Worm (Caenorhabditis elegans) whole organism, late embryonic: ENCODE results near the gene vrp-1.

Experiments used
- F13H6.1 ChIP-seq: sonication (generic microtip); optimal IDR thresholded peaks from 2 replicates; lab custom pipeline; 2016; ENCODE audit warnings: missing genetic modification characterization, missing compliant biosample characterization
- T23F11.4 ChIP-seq: fragments of 200-800 bp; sonication (Bioruptor generic); optimal IDR thresholded peaks from 2 replicates; lab custom pipeline; 2018; ENCODE audit warnings: mild to moderate bottlenecking, missing genetic modification characterization, missing compliant biosample characterization
- ama-1 ChIP-seq: fragments of 150-350 bp; optimal IDR thresholded peaks from 2 replicates; lab custom pipeline; 2014
- ceh-19 ChIP-seq: fragments of 200-800 bp; sonication (Bioruptor generic); optimal IDR thresholded peaks from 2 replicates; lab custom pipeline; 2018; ENCODE audit warnings: mild to moderate bottlenecking, missing genetic modification characterization, missing compliant biosample characterization
- che-1 ChIP-seq: sonication (generic microtip); optimal IDR thresholded peaks from 2 replicates; lab custom pipeline; 2016; ENCODE audit warnings: mild to moderate bottlenecking, missing genetic modification characterization, missing compliant biosample characterization
- elt-2 ChIP-seq: sonication (generic microtip); optimal IDR thresholded peaks from 2 replicates; lab custom pipeline; 2016; ENCODE audit warnings: missing genetic modification reagents, missing genetic modification characterization, missing compliant biosample characterization
- hlh-30 ChIP-seq: sonication (generic microtip); optimal IDR thresholded peaks from 2 replicates; lab custom pipeline; 2017; ENCODE audit warnings: antibody characterized with exemption, missing genetic modification characterization, missing compliant biosample characterization; ENCODE audit not compliant: insufficient read depth
- hlh-8 ChIP-seq: sonication (generic microtip); optimal IDR thresholded peaks from 2 replicates; lab custom pipeline; 2016; ENCODE audit warnings: missing genotype, missing genetic modification characterization, missing compliant biosample characterization
- lin-11 ChIP-seq: fragments of 200-800 bp; sonication (Bioruptor generic); optimal IDR thresholded peaks from 2 replicates; lab custom pipeline; 2018; ENCODE audit warnings: mild to moderate bottlenecking, missing genetic modification characterization, missing compliant biosample characterization
- madf-2 ChIP-seq: sonication (generic microtip); optimal IDR thresholded peaks from 2 replicates; lab custom pipeline; 2017; ENCODE audit warnings: missing genetic modification characterization, missing compliant biosample characterization
- mec-3 ChIP-seq: sonication (generic microtip); optimal IDR thresholded peaks from 2 replicates; lab custom pipeline; 2016; ENCODE audit warnings: borderline replicate concordance, missing genetic modification characterization, missing compliant biosample characterization
- npax-4 ChIP-seq: sonication (generic microtip); optimal IDR thresholded peaks from 2 replicates; lab custom pipeline; 2016; ENCODE audit warnings: missing genetic modification characterization, missing compliant biosample characterization
- tbx-2 ChIP-seq: sonication (generic microtip); optimal IDR thresholded peaks from 2 replicates; lab custom pipeline; 2016; ENCODE audit warnings: missing genetic modification characterization, missing compliant biosample characterization
- zip-5 ChIP-seq: sonication (generic microtip); optimal IDR thresholded peaks from 2 replicates; lab custom pipeline; 2016; ENCODE audit warnings: missing genetic modification characterization, missing compliant biosample characterization

DNA sequence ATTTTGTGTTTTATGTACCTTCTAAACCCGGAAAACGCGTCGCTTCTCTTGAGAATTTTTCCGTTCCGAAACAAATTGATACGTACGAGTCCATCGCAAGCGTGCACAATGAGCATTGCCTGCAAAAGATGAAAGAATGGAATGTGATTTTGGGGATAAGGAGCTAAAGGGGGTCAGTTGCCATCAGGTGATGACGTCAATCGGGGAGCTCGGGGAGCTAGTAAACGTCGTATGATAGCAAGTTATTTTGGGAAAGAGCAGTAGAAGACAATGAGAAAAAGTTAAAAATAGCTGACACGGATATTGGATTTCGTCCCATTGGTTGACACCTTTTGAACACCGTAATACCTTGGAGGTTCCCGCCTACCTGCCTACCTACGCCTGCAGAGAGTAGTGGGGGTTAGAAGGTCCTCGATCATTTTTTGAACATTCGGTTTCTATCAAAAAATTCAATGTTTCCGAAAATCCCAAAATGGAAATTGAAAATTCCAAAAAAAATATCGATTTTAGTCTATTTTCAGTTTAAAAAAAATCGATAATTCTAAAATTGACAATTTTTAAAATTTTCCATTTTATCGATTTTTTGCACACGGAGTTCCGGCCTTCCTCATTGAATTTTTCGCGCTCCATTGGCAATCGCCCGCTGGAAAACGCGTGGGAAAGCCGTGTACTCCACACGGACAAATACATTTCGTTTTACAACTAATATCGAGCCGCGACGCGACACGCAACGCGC, 13.7 kb downstream of the vrp-1 start:
- no peak for TF ChIP-seq mec-3
- no peak for TF ChIP-seq F13H6.1 (tag; lab: Kevin White, UChicago)
- no peak for TF ChIP-seq zip-5
- TF ChIP-seq che-1 (tag; lab: Kevin White, UChicago) = no peak
- TF ChIP-seq elt-2 (tag; lab: Kevin White, UChicago) = no peak
- TF ChIP-seq T23F11.4 (GFP tag; lab: Kevin White, UChicago) = no peak
- no peak for TF ChIP-seq npax-4 (tag; lab: Kevin White, UChicago)
- no peak for TF ChIP-seq ceh-19
- TF ChIP-seq lin-11 (tag; lab: Kevin White, UChicago) = no peak
- no peak for TF ChIP-seq ama-1
- no peak for TF ChIP-seq tbx-2 (tag; lab: Kevin White, UChicago)
- no peak for TF ChIP-seq hlh-30 (tag; lab: Kevin White, UChicago)
- TF ChIP-seq madf-2 = no peak
- no peak for TF ChIP-seq hlh-8 (tag; lab: Kevin White, UChicago)
